Worm (Caenorhabditis elegans): Measurements from ENCODE around the gene C49A9.1.

Gene C49A9.1

DNA sequence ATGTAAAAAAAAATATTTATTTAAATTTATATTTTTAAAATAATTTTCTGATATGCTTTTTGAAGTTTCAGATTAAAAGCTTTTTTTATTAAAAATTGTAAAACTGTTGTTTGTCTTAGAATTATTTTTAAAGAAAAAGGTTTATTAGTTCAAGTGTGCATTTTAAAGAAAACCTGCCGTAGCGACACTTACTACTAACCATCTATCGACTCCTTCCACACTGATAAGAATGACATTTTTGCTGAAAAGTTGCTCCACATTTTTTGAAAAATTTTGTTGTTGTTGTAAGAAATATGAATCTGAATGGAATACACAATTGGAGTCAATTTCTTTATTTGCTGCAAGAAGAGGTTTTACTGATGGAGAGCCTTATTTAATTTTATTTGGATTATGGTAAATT is at the start of gene C49A9.1:
TSS of gene C49A9.1 (plus strand) at position 217 of the 400 bp plus-strand sequence.
- TF ChIP-seq unc-62 (GFP tag; optimal IDR thresholded peaks at IDR 0.05) (no peak), ets-4 (GFP tag; optimal IDR thresholded peaks at IDR 0.05) (no peak), nhr-80 (tag; optimal IDR thresholded peaks at IDR 0.05) (peak; percentile 19), ama-1 (optimal IDR thresholded peaks at IDR 0.05) (no peak), ama-1 (GFP tag; optimal IDR thresholded peaks at IDR 0.05) (no peak), pha-4 (tag; optimal IDR thresholded peaks at IDR 0.05) (no peak), madf-8 (GFP tag; conservative IDR thresholded peaks at IDR 0.05) (no peak)

DNA sequence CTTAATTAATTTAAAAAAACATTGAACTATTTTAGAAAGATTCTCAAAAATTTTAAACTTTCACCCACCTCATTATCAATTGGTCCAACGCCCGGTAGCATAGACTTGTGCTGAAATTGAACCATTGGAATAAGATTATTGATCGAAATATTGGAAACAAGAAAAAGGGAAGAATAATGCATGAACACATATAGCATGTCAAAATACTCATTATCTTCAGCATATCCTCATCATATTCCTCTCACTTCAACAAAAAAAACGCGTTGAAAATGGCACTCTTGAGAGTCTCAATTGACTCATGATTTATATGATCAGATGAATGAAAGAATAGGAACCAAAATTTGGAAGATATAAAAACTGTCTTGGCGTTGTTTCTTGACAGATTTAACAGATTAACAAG is 44.2 kb upstream of the C49A9.1 start, which contains the start of gene unc-77:
TSS of gene unc-77 (minus strand) at position 101 of the 400 bp plus-strand sequence.
- no peak for TF ChIP-seq die-1 (tag; optimal IDR thresholded peaks at IDR 0.05)
- TF ChIP-seq lsl-1 (GFP tag; optimal IDR thresholded peaks at IDR 0.05): no peak
- TF ChIP-seq ccch-3 (GFP tag; optimal IDR thresholded peaks at IDR 0.05): no peak
- no peak for TF ChIP-seq F57A8.1 (GFP tag; optimal IDR thresholded peaks at IDR 0.05)
- TF ChIP-seq ceh-91 (GFP tag; IDR thresholded peaks at IDR 0.05): no peak
- no peak for TF ChIP-seq F10E7.11 (tag; optimal IDR thresholded peaks at IDR 0.05)
- TF ChIP-seq cebp-1 (GFP tag; IDR thresholded peaks at IDR 0.05): no peak
- TF ChIP-seq cebp-1 (tag; optimal IDR thresholded peaks at IDR 0.05): no peak
- TF ChIP-seq snpc-4 (GFP tag; optimal IDR thresholded peaks at IDR 0.05): no peak
- TF ChIP-seq snpc-4 (tag; optimal IDR thresholded peaks at IDR 0.05): no peak
- TF ChIP-seq egl-44 (GFP tag; IDR thresholded peaks at IDR 0.05): no peak

DNA sequence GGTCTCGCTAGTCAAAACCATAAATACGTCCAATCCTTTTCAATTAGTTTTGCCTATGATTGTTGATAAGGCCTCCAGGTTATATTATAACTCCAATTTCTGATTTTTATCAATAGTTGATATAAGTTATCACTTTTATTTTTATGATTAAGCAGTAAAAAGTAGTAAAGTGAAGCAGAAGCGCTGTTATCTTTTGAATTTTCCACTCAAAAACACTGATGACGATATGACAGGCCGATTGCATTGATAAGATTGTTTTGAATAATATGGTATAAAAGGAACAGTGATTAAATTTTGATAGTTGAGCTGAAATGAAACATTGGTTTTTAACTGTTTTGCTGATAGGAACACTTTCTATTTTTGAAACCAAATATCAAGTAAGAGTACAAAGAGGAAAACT is 42.4 kb upstream of the C49A9.1 start, which contains the start of gene asp-9:
TSS of gene asp-9 (plus strand) at position 312 of the 400 bp plus-strand sequence.
- TF ChIP-seq let-607 (tag; optimal IDR thresholded peaks at IDR 0.05) (no peak), ztf-26 (tag; optimal IDR thresholded peaks at IDR 0.05) (no peak), gei-17 (GFP tag; optimal IDR thresholded peaks at IDR 0.05) (no peak), dox-1 (GFP tag; IDR thresholded peaks at IDR 0.05) (no peak), pbrm-1 (GFP tag; IDR thresholded peaks at IDR 0.05) (no peak), D2030.7 (GFP tag; IDR thresholded peaks at IDR 0.05) (no peak), snpc-1.3 (tag; optimal IDR thresholded peaks at IDR 0.05; ENCODE audit: insufficient read depth) (no peak), xnd-1 (tag; optimal IDR thresholded peaks at IDR 0.05) (no peak), dpff-1 (tag; optimal IDR thresholded peaks at IDR 0.05) (no peak), K11D2.4 (GFP tag; IDR thresholded peaks at IDR 0.05) (no peak), snpc-4 (GFP tag; optimal IDR thresholded peaks at IDR 0.05) (no peak), snpc-4 (tag; optimal IDR thresholded peaks at IDR 0.05) (no peak), hmg-1.2 (GFP tag; IDR thresholded peaks at IDR 0.05) (no peak), zfh-2 (GFP tag; conservative IDR thresholded peaks at IDR 0.05) (no peak), B0261.1 (tag; optimal IDR thresholded peaks at IDR 0.05) (no peak), tbp1 (GFP tag; optimal IDR thresholded peaks at IDR 0.05) (no peak), C06A6.2 (GFP tag; conservative IDR thresholded peaks at IDR 0.05) (no peak), F49E8.2 (tag; optimal IDR thresholded peaks at IDR 0.05; ENCODE audit: insufficient read depth) (no peak)

DNA sequence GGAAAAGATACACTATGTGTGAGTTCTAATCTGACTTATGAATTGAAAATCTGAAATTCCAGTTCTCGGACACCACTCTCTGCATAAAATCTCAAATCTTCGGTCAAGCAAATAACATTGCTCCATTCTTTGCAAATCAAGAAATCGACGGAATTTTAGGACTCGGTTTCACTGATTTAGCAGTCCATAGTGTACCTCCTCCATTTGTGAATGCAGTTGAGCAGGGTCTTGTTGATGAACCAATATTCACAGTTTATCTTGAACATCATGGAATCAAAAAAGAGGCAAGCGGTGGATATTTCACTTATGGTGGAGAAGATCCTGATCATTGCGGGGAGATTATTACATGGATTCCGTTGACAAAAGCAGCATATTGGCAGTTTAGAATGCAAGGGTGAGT is 40.8 kb upstream of the C49A9.1 start:
- TF ChIP-seq lir-1 (GFP tag; conservative IDR thresholded peaks at IDR 0.05) (no peak), lsy-27 (tag; optimal IDR thresholded peaks at IDR 0.05; ENCODE audit: borderline replicate concordance, insufficient read depth) (no peak), F10E7.11 (tag; optimal IDR thresholded peaks at IDR 0.05) (no peak), nhr-27 (tag; optimal IDR thresholded peaks at IDR 0.05) (no peak), attf-6 (GFP tag; IDR thresholded peaks at IDR 0.05) (no peak), F57A8.1 (GFP tag; optimal IDR thresholded peaks at IDR 0.05) (no peak), cebp-2 (GFP tag; IDR thresholded peaks at IDR 0.05) (no peak), snpc-1.3 (tag; optimal IDR thresholded peaks at IDR 0.05; ENCODE audit: insufficient read depth) (no peak), efl-1 (GFP tag; optimal IDR thresholded peaks at IDR 0.05) (no peak), bed-2 (GFP tag; IDR thresholded peaks at IDR 0.05) (no peak), F37B4.10 (GFP tag; IDR thresholded peaks at IDR 0.05) (no peak), hrde-1 (tag; optimal IDR thresholded peaks at IDR 0.05; ENCODE audit: borderline replicate concordance) (no peak), egrh-3 (GFP tag; IDR thresholded peaks at IDR 0.05) (no peak), die-1 (tag; optimal IDR thresholded peaks at IDR 0.05) (no peak), madf-8 (GFP tag; conservative IDR thresholded peaks at IDR 0.05) (no peak)
